Worm (Caenorhabditis elegans) whole organism, L2 larva: ENCODE results near the gene str-64.

Source experiments
- ZK546.5 ChIP-seq: sonication (generic microtip); optimal IDR thresholded peaks from 2 replicates; lab custom pipeline; 2017; ENCODE audit warnings: missing biosample characterization, missing genetic modification characterization
- ceh-82 ChIP-seq: fragments of 150-350 bp; optimal IDR thresholded peaks from 2 replicates; lab custom pipeline; 2014; ENCODE audit warnings: missing biosample characterization, missing genetic modification characterization
- gmeb-1 ChIP-seq: fragments of 150-350 bp; optimal IDR thresholded peaks from 2 replicates; lab custom pipeline; 2014; ENCODE audit warnings: missing biosample characterization, missing genetic modification characterization
- lin-39 ChIP-seq: fragments of 150-350 bp; optimal IDR thresholded peaks from 2 replicates; lab custom pipeline; 2014; ENCODE audit warnings: missing biosample characterization, missing genetic modification reagents, missing genetic modification characterization
- nhr-12 ChIP-seq: fragments of 150-350 bp; optimal IDR thresholded peaks from 2 replicates; lab custom pipeline; 2014; ENCODE audit warnings: missing biosample characterization, missing genetic modification characterization
- nhr-77 ChIP-seq: fragments of 150-350 bp; optimal IDR thresholded peaks from 2 replicates; lab custom pipeline; 2014; ENCODE audit warnings: missing biosample characterization, missing genetic modification characterization
- unc-39 ChIP-seq: fragments of 150-350 bp; optimal IDR thresholded peaks from 2 replicates; lab custom pipeline; 2014; ENCODE audit warnings: missing biosample characterization, missing genetic modification characterization
- unc-55 ChIP-seq: fragments of 150-350 bp; sonication (generic microtip); optimal IDR thresholded peaks from 3 replicates; lab custom pipeline; 2014; ENCODE audit warnings: missing biosample characterization, missing genetic modification reagents, missing genetic modification characterization
- zag-1 ChIP-seq: fragments of 150-350 bp; optimal IDR thresholded peaks from 2 replicates; lab custom pipeline; 2014; ENCODE audit warnings: missing biosample characterization, missing genetic modification characterization

- TF ChIP-seq unc-39 (tag; lab: Kevin White, UChicago), result no peak
- no peak for TF ChIP-seq ZK546.5 (tag; lab: Kevin White, UChicago)
- TF ChIP-seq nhr-12 (tag; lab: Kevin White, UChicago), result no peak
- no peak for TF ChIP-seq nhr-77 (tag; lab: Kevin White, UChicago)
- no peak for TF ChIP-seq lin-39
- no peak for TF ChIP-seq gmeb-1 (tag; lab: Kevin White, UChicago)
- TF ChIP-seq unc-55 (GFP tag; lab: Kevin White, UChicago), result no peak
- TF ChIP-seq ceh-82 (tag; lab: Kevin White, UChicago), result no peak
- no peak for TF ChIP-seq zag-1 (tag; lab: Kevin White, UChicago)
Observed at ce11 chrV:3256809-3257208, 26.2 kb upstream of the str-64 start.
